Fruit fly (Drosophila melanogaster) whole organism, embryonic: Measurements from ENCODE around the gene Schip1.

Experiments
- B-H1 ChIP-seq: fragments of 200-800 bp; sonication (Bioruptor generic); IDR thresholded peaks from 3 replicates; pipeline ENCODE4 v1.3.6; 2022; ENCODE audit warnings: missing biosample characterization, missing genetic modification characterization
- Bteb2 ChIP-seq: fragments of 200-800 bp; sonication (Bioruptor generic); optimal IDR thresholded peaks from 2 replicates; lab custom pipeline; 2016; ENCODE audit warnings: missing biosample characterization, missing genetic modification characterization
- CG11247 ChIP-seq: fragments of 200-800 bp; sonication (Bioruptor generic); IDR thresholded peaks from 2 replicates; pipeline ENCODE4 v1.3.6; 2022; ENCODE audit warnings: missing biosample characterization, missing genetic modification characterization
- CG1233 ChIP-seq: fragments of 200-800 bp; sonication (Bioruptor generic); optimal IDR thresholded peaks from 4 replicates; lab custom pipeline; 2018; ENCODE audit warnings: missing biosample characterization, mild to moderate bottlenecking, missing genetic modification characterization
- CG12391 ChIP-seq: fragments of 200-800 bp; sonication (Bioruptor generic); optimal IDR thresholded peaks from 3 replicates; lab custom pipeline; 2018; ENCODE audit warnings: missing biosample characterization, mild to moderate bottlenecking, missing genetic modification characterization, moderate library complexity
- CG13624 ChIP-seq: fragments of 200-800 bp; sonication (Bioruptor generic); optimal IDR thresholded peaks from 2 replicates; lab custom pipeline; 2016; ENCODE audit warnings: missing biosample characterization, missing genetic modification characterization
- CG14710 ChIP-seq: fragments of 200-800 bp; sonication (Bioruptor generic); optimal IDR thresholded peaks from 3 replicates; lab custom pipeline; 2019; ENCODE audit warnings: missing biosample characterization, mild to moderate bottlenecking, missing genetic modification characterization, moderate library complexity
- CG14860 ChIP-seq: fragments of 200-800 bp; sonication (Bioruptor generic); IDR thresholded peaks from 3 replicates; pipeline ENCODE4 v1.3.6; 2022; ENCODE audit warnings: missing biosample characterization, missing genetic modification characterization; ENCODE audit not compliant: partially characterized antibody
- CG15479 ChIP-seq: fragments of 200-800 bp; sonication (Bioruptor generic); optimal IDR thresholded peaks from 3 replicates; lab custom pipeline; 2019; ENCODE audit warnings: missing biosample characterization, mild to moderate bottlenecking, missing genetic modification characterization, moderate library complexity
- CG1603 ChIP-seq: fragments of 200-800 bp; sonication (Bioruptor generic); optimal IDR thresholded peaks from 2 replicates; lab custom pipeline; 2019; ENCODE audit warnings: missing biosample characterization, mild to moderate bottlenecking, missing genetic modification characterization, moderate library complexity
- CG16863 ChIP-seq: fragments of 200-800 bp; sonication (Bioruptor generic); optimal IDR thresholded peaks from 3 replicates; lab custom pipeline; 2016; ENCODE audit warnings: missing biosample characterization, missing genetic modification characterization
- CG1792 ChIP-seq: fragments of 200-800 bp; sonication (Bioruptor generic); optimal IDR thresholded peaks from 2 replicates; lab custom pipeline; 2016; ENCODE audit warnings: missing biosample characterization, missing genetic modification characterization
- CG18599 ChIP-seq: fragments of 200-800 bp; sonication (Bioruptor generic); optimal IDR thresholded peaks from 3 replicates; lab custom pipeline; 2017; ENCODE audit warnings: missing biosample characterization, missing genetic modification characterization, mild to moderate bottlenecking, moderate library complexity, missing genetic modification reagents
- CG18764 ChIP-seq: fragments of 200-800 bp; sonication (Bioruptor generic); optimal IDR thresholded peaks from 3 replicates; lab custom pipeline; 2016; ENCODE audit warnings: missing biosample characterization, missing genetic modification characterization
- CG2712 ChIP-seq: fragments of 200-800 bp; optimal IDR thresholded peaks from 3 replicates; lab custom pipeline; 2019; ENCODE audit warnings: missing biosample characterization, mild to moderate bottlenecking, missing genetic modification characterization, moderate library complexity
- CG31441 ChIP-seq: fragments of 200-800 bp; sonication (Bioruptor generic); IDR thresholded peaks from 2 replicates; pipeline ENCODE4 v1.3.6; 2022; ENCODE audit warnings: missing biosample characterization, missing genetic modification characterization
- CG32767 ChIP-seq: fragments of 200-800 bp; sonication (Bioruptor generic); IDR thresholded peaks from 2 replicates; pipeline ENCODE4 v1.3.6; 2022; ENCODE audit warnings: missing biosample characterization, missing genetic modification characterization
- CG33213 ChIP-seq: fragments of 200-800 bp; sonication (Bioruptor generic); optimal IDR thresholded peaks from 3 replicates; lab custom pipeline; 2016; ENCODE audit warnings: missing biosample characterization, missing genetic modification characterization
- CG33557 ChIP-seq: fragments of 200-800 bp; sonication (Bioruptor generic); optimal IDR thresholded peaks from 2 replicates; lab custom pipeline; 2019; ENCODE audit warnings: missing biosample characterization, mild to moderate bottlenecking, missing genetic modification characterization, moderate library complexity
- CG5180 ChIP-seq: fragments of 200-800 bp; sonication (Bioruptor generic); optimal IDR thresholded peaks from 3 replicates; lab custom pipeline; 2017; ENCODE audit warnings: missing biosample characterization, missing genetic modification characterization, mild to moderate bottlenecking, moderate library complexity, missing genetic modification reagents
- CG7786 ChIP-seq: fragments of 200-800 bp; sonication (Bioruptor generic); optimal IDR thresholded peaks from 2 replicates; lab custom pipeline; 2016; ENCODE audit warnings: missing biosample characterization, missing genetic modification characterization
- CG7839 ChIP-seq: fragments of 200-800 bp; sonication (Bioruptor generic); optimal IDR thresholded peaks from 3 replicates; lab custom pipeline; 2018; ENCODE audit warnings: missing biosample characterization, mild to moderate bottlenecking, missing genetic modification characterization, moderate library complexity
- Dad ChIP-seq: fragments of 200-800 bp; sonication (Bioruptor generic); optimal IDR thresholded peaks from 3 replicates; lab custom pipeline; 2016; ENCODE audit warnings: missing biosample characterization, missing genetic modification characterization
- Hr3 ChIP-seq: fragments of 200-800 bp; sonication (Bioruptor generic); optimal IDR thresholded peaks from 3 replicates; lab custom pipeline; 2016; ENCODE audit warnings: missing biosample characterization, missing genetic modification characterization
- Mrtf ChIP-seq: fragments of 200-800 bp; sonication (Bioruptor generic); IDR thresholded peaks from 3 replicates; pipeline ENCODE4 v1.3.6; 2022; ENCODE audit warnings: missing biosample characterization, missing genetic modification characterization
- Oaz ChIP-seq: fragments of 200-800 bp; sonication (Bioruptor generic); IDR thresholded peaks from 2 replicates; pipeline ENCODE4 v1.3.6; 2022; ENCODE audit warnings: missing biosample characterization, missing genetic modification characterization
- Ssrp ChIP-seq: fragments of 200-800 bp; sonication (Bioruptor generic); optimal IDR thresholded peaks from 2 replicates; lab custom pipeline; 2018; ENCODE audit warnings: missing biosample characterization, mild to moderate bottlenecking, missing genetic modification characterization, moderate library complexity
- Stat92E ChIP-seq, 3 experiments: fragments of >200 bp in 2 of 3; fragments of 200-800 bp in 1 of 3; sonication (Bioruptor generic) in 1 of 3; optimal IDR thresholded peaks; 2 replicates each; lab custom pipeline; 2017 to 2019; ENCODE audit warnings: missing biosample characterization in 3 of 3, missing genetic modification characterization in 3 of 3, mild to moderate bottlenecking in 1 of 3, moderate library complexity in 1 of 3
- Usf ChIP-seq: fragments of 200-800 bp; sonication (Bioruptor generic); optimal IDR thresholded peaks from 2 replicates; lab custom pipeline; 2017; ENCODE audit warnings: missing genotype, missing biosample characterization, missing genetic modification characterization
- bbx ChIP-seq: fragments of 200-800 bp; sonication (Bioruptor generic); IDR thresholded peaks from 2 replicates; pipeline ENCODE4 v1.3.6; 2022; ENCODE audit warnings: missing biosample characterization, missing genetic modification characterization; ENCODE audit not compliant: partially characterized antibody
- disco-r ChIP-seq: fragments of 200-800 bp; sonication (Bioruptor generic); optimal IDR thresholded peaks from 2 replicates; lab custom pipeline; 2016; ENCODE audit warnings: missing biosample characterization, missing genetic modification characterization
- inv ChIP-seq: fragments of 200-800 bp; sonication (Bioruptor generic); IDR thresholded peaks from 2 replicates; pipeline ENCODE4 v1.3.6; 2022; ENCODE audit warnings: missing biosample characterization, missing genetic modification characterization; ENCODE audit not compliant: partially characterized antibody
- kni ChIP-seq: fragments of 200-800 bp; sonication (Bioruptor generic); optimal IDR thresholded peaks from 3 replicates; lab custom pipeline; 2017; ENCODE audit warnings: mild to moderate bottlenecking, missing biosample characterization, missing genetic modification reagents, missing genetic modification characterization
- lilli ChIP-seq: fragments of 200-800 bp; sonication (Bioruptor generic); optimal IDR thresholded peaks from 3 replicates; lab custom pipeline; 2016; ENCODE audit warnings: missing biosample characterization, missing genetic modification characterization
- mam ChIP-seq: fragments of 200-800 bp; sonication (Bioruptor generic); optimal IDR thresholded peaks from 3 replicates; lab custom pipeline; 2016; ENCODE audit warnings: missing biosample characterization, missing genetic modification characterization
- nerfin-1 ChIP-seq: fragments of 200-800 bp; sonication (Bioruptor generic); optimal IDR thresholded peaks from 3 replicates; lab custom pipeline; 2019; ENCODE audit warnings: missing biosample characterization, mild to moderate bottlenecking, missing genetic modification characterization, moderate library complexity
- nerfin-2 ChIP-seq: fragments of 200-800 bp; sonication (Bioruptor generic); IDR thresholded peaks from 2 replicates; pipeline ENCODE4 v1.3.6; 2022; ENCODE audit warnings: missing biosample characterization, missing genetic modification characterization; ENCODE audit not compliant: partially characterized antibody
- oc ChIP-seq: fragments of 200-800 bp; sonication (Bioruptor generic); optimal IDR thresholded peaks from 2 replicates; lab custom pipeline; 2018; ENCODE audit warnings: missing biosample characterization, mild to moderate bottlenecking, missing genetic modification characterization, moderate library complexity
- onecut ChIP-seq: fragments of 200-800 bp; sonication (Bioruptor generic); IDR thresholded peaks from 2 replicates; pipeline ENCODE4 v1.3.6; 2022; ENCODE audit warnings: missing biosample characterization, missing genetic modification characterization
- otp ChIP-seq: fragments of 200-800 bp; sonication (Bioruptor generic); IDR thresholded peaks from 3 replicates; pipeline ENCODE4, ENCODE4 v1.3.6; 2022; ENCODE audit warnings: missing biosample characterization, missing genetic modification characterization
- peb ChIP-seq: fragments of 200-800 bp; sonication (Bioruptor generic); IDR thresholded peaks from 2 replicates; pipeline ENCODE4 v1.3.6; 2022; ENCODE audit warnings: missing biosample characterization, missing genetic modification characterization
- pho ChIP-seq: fragments of 200-800 bp; sonication (Bioruptor generic); optimal IDR thresholded peaks from 2 replicates; lab custom pipeline; 2016; ENCODE audit warnings: missing biosample characterization, missing genetic modification characterization
- pzg ChIP-seq: fragments of 200-800 bp; sonication (Bioruptor generic); optimal IDR thresholded peaks from 3 replicates; lab custom pipeline; 2018; ENCODE audit warnings: missing biosample characterization, mild to moderate bottlenecking, missing genetic modification characterization, moderate library complexity
- sens ChIP-seq: fragments of 200-800 bp; sonication (Bioruptor generic); peaks from one replicate; lab custom pipeline; 2016; ENCODE audit warnings: missing biosample characterization, missing genetic modification characterization
- seq ChIP-seq: fragments of 200-800 bp; sonication (Bioruptor generic); IDR thresholded peaks from 2 replicates; pipeline ENCODE4 v1.3.6; 2022; ENCODE audit warnings: missing biosample characterization, missing genetic modification characterization
- sim ChIP-seq: fragments of 200-800 bp; sonication (Bioruptor generic); IDR thresholded peaks from 2 replicates; pipeline ENCODE4 v1.3.6; 2022; ENCODE audit warnings: missing biosample characterization, missing genetic modification characterization
- unc-4 ChIP-seq: fragments of 200-800 bp; sonication (Bioruptor generic); IDR thresholded peaks from 2 replicates; pipeline ENCODE4 v1.3.6; 2022; ENCODE audit warnings: missing biosample characterization, missing genetic modification characterization; ENCODE audit not compliant: partially characterized antibody
- wor ChIP-seq: fragments of 200-800 bp; sonication (Bioruptor generic); IDR thresholded peaks from 2 replicates; pipeline ENCODE4 v1.3.6; 2022; ENCODE audit warnings: missing biosample characterization, missing genetic modification characterization
- zfh1 ChIP-seq: fragments of 200-800 bp; sonication (Bioruptor generic); IDR thresholded peaks from 3 replicates; pipeline ENCODE4 v1.3.6; 2022; ENCODE audit warnings: missing biosample characterization, missing genetic modification characterization
- zfh2 ChIP-seq: fragments of 200-800 bp; sonication (Bioruptor generic); optimal IDR thresholded peaks from 2 replicates; lab custom pipeline; 2016; ENCODE audit warnings: missing biosample characterization, missing genetic modification characterization

Gene Schip1

dm6 chr2L:10310614-10311382, 20.1 kb downstream of the Schip1 start, which contains the start of gene Cdk5alpha (continued):
- TF ChIP-seq CG1792 (GFP tag; lab: Kevin White, UChicago) (no peak), CG1233 (no peak), otp (GFP tag; lab: Robert Waterston, UW) (no peak), CG18599 (GFP tag; lab: Kevin White, UChicago) (no peak), CG1603 (tag; lab: Kevin White, UChicago) (peak; percentile 32), CG15479 (no peak), Bteb2 (GFP tag; lab: Kevin White, UChicago) (peak; percentile 1), CG32767 (GFP tag; lab: Robert Waterston, UW) (no peak), CG16863 (GFP tag; lab: Kevin White, UChicago) (no peak), onecut (GFP tag; lab: Robert Waterston, UW) (peak; percentile 92), CG7839 (no peak), Stat92E (GFP tag; optimal IDR thresholded peaks at IDR 0.05; lab: Kevin White, UChicago) (no peak), lilli (GFP tag; lab: Kevin White, UChicago) (peak; percentile 24), CG7786 (GFP tag; lab: Kevin White, UChicago) (no peak), CG5180 (GFP tag; lab: Kevin White, UChicago) (no peak), nerfin-2 (GFP tag; lab: Robert Waterston, UW) (no peak), wor (GFP tag; lab: Robert Waterston, UW) (no peak), Oaz (GFP tag; lab: Robert Waterston, UW) (no peak), CG18764 (no peak), zfh2 (GFP tag; lab: Kevin White, UChicago) (no peak), kni (GFP tag; lab: Kevin White, UChicago) (no peak), CG14710 (peak; percentile 5), disco-r (GFP tag; lab: Kevin White, UChicago) (no peak), pho (GFP tag; lab: Kevin White, UChicago) (no peak), CG13624 (GFP tag; lab: Kevin White, UChicago) (peak; percentile 3), Mrtf (GFP tag; lab: Robert Waterston, UW) (no peak), B-H1 (GFP tag; lab: Robert Waterston, UW) (no peak), inv (no peak), CG33213 (peak; percentile 0), bbx (GFP tag; lab: Robert Waterston, UW) (peak; percentile 29), nerfin-1 (tag; lab: Kevin White, UChicago) (peak; percentile 22), Dad (no peak), CG11247 (GFP tag; lab: Robert Waterston, UW) (no peak), seq (GFP tag; lab: Robert Waterston, UW) (peak; percentile 85), zfh1 (no peak), CG33557 (GFP tag; lab: Kevin White, UChicago) (no peak), sim (no peak), Ssrp (tag; lab: Kevin White, UChicago) (no peak), peb (no peak), sens (GFP tag; lab: Kevin White, UChicago) (peak; percentile 85), pzg (peak; percentile 18), Usf (no peak), CG12391 (tag; lab: Kevin White, UChicago) (no peak), mam (no peak), CG14860 (no peak), unc-4 (GFP tag; lab: Robert Waterston, UW) (no peak), CG31441 (GFP tag; lab: Robert Waterston, UW) (no peak), Hr3 (GFP tag; lab: Kevin White, UChicago) (no peak), oc (tag; lab: Kevin White, UChicago) (no peak), CG2712 (tag; lab: Kevin White, UChicago) (no peak)
